Fruit fly (Drosophila melanogaster) whole organism, embryonic: ENCODE measurements around the gene ClC-a.

Experiments used
- B-H2 ChIP-seq: fragments of 200-800 bp; sonication (Bioruptor generic); optimal IDR thresholded peaks from 2 replicates; lab custom pipeline; 2018; ENCODE audit warnings: missing biosample characterization, mild to moderate bottlenecking, missing genetic modification characterization
- BtbVII ChIP-seq: fragments of 200-800 bp; sonication (Bioruptor generic); optimal IDR thresholded peaks from 3 replicates; lab custom pipeline; 2017; ENCODE audit warnings: missing biosample characterization, mild to moderate bottlenecking, missing genetic modification characterization
- CG11696 ChIP-seq: fragments of 200-800 bp; sonication (Bioruptor generic); IDR thresholded peaks from 2 replicates; pipeline ENCODE4 v1.3.6; 2022; ENCODE audit warnings: missing biosample characterization, missing genetic modification characterization
- CG13775 ChIP-seq: fragments of 200-800 bp; sonication (Bioruptor generic); optimal IDR thresholded peaks from 3 replicates; lab custom pipeline; 2017; ENCODE audit warnings: missing biosample characterization, mild to moderate bottlenecking, missing genetic modification characterization
- CG13894 ChIP-seq: fragments of 200-800 bp; sonication (Bioruptor generic); optimal IDR thresholded peaks from 3 replicates; lab custom pipeline; 2018; ENCODE audit warnings: missing biosample characterization, mild to moderate bottlenecking, missing genetic modification characterization, moderate library complexity
- CG17385 ChIP-seq: fragments of 200-800 bp; sonication (Bioruptor generic); optimal IDR thresholded peaks from 3 replicates; lab custom pipeline; 2018; ENCODE audit warnings: missing biosample characterization, mild to moderate bottlenecking, missing genetic modification characterization
- CG31388 ChIP-seq: fragments of 200-800 bp; sonication (Bioruptor generic); optimal IDR thresholded peaks from 2 replicates; lab custom pipeline; 2016; ENCODE audit warnings: missing biosample characterization, missing genetic modification characterization
- CG31441 ChIP-seq: fragments of 200-800 bp; sonication (Bioruptor generic); IDR thresholded peaks from 2 replicates; pipeline ENCODE4 v1.3.6; 2022; ENCODE audit warnings: missing biosample characterization, missing genetic modification characterization
- CG4617 ChIP-seq: fragments of 200-800 bp; sonication (Bioruptor generic); optimal IDR thresholded peaks from 3 replicates; lab custom pipeline; 2016; ENCODE audit warnings: missing biosample characterization, missing genetic modification characterization, borderline replicate concordance
- CG5245 ChIP-seq: fragments of 200-800 bp; sonication (Bioruptor generic); optimal IDR thresholded peaks from 3 replicates; lab custom pipeline; 2016; ENCODE audit warnings: missing biosample characterization, missing genetic modification characterization
- CG6654 ChIP-seq: fragments of 200-800 bp; sonication (Bioruptor generic); optimal IDR thresholded peaks from 2 replicates; lab custom pipeline; 2017; ENCODE audit warnings: missing biosample characterization, mild to moderate bottlenecking, missing genetic modification characterization
- CG7556 ChIP-seq: fragments of 200-800 bp; sonication (Bioruptor generic); optimal IDR thresholded peaks from 2 replicates; lab custom pipeline; 2017; ENCODE audit warnings: missing biosample characterization, mild to moderate bottlenecking, missing genetic modification characterization
- CG8089 ChIP-seq: fragments of 200-800 bp; sonication (Bioruptor generic); optimal IDR thresholded peaks from 3 replicates; lab custom pipeline; 2016; ENCODE audit warnings: missing biosample characterization, missing genetic modification characterization
- CG8924 ChIP-seq: fragments of 200-800 bp; optimal IDR thresholded peaks from 3 replicates; lab custom pipeline; 2019; ENCODE audit warnings: missing biosample characterization, mild to moderate bottlenecking, missing genetic modification characterization, moderate library complexity
- Chrac-16 ChIP-seq: fragments of 200-800 bp; sonication (Bioruptor generic); optimal IDR thresholded peaks from 3 replicates; lab custom pipeline; 2016; ENCODE audit warnings: missing biosample characterization, missing genetic modification characterization
- Dip2 ChIP-seq: fragments of 200-800 bp; sonication (Bioruptor generic); IDR thresholded peaks from 2 replicates; pipeline ENCODE4 v1.3.6; 2022; ENCODE audit warnings: missing biosample characterization, missing genetic modification characterization
- E2f1 ChIP-seq: fragments of 200-800 bp; sonication (Bioruptor generic); IDR thresholded peaks from 2 replicates; pipeline ENCODE4 v1.3.6; 2022; ENCODE audit warnings: missing biosample characterization, missing genetic modification characterization
- Eip74EF ChIP-seq, 2 experiments: fragments of 200-800 bp in 1 of 2; fragments of >200 bp in 1 of 2; sonication (Bioruptor generic) in 1 of 2; optimal IDR thresholded peaks; 2 replicates each; lab custom pipeline; 2017 to 2019; ENCODE audit warnings: missing biosample characterization in 2 of 2, missing genetic modification characterization in 2 of 2, mild to moderate bottlenecking in 1 of 2, moderate library complexity in 1 of 2
- HHEX ChIP-seq: fragments of 200-800 bp; sonication (Bioruptor generic); optimal IDR thresholded peaks from 3 replicates; lab custom pipeline; 2017; ENCODE audit warnings: missing biosample characterization, mild to moderate bottlenecking, missing genetic modification characterization, missing genetic modification reagents
- Hand ChIP-seq: fragments of 200-800 bp; sonication (Bioruptor generic); optimal IDR thresholded peaks from 2 replicates; lab custom pipeline; 2017; ENCODE audit warnings: mild to moderate bottlenecking, missing biosample characterization, missing genetic modification reagents, missing genetic modification characterization
- MBD-R2 ChIP-seq: fragments of 200-800 bp; sonication (Bioruptor generic); IDR thresholded peaks from 2 replicates; pipeline ENCODE4 v1.3.6; 2022; ENCODE audit warnings: missing biosample characterization, missing genetic modification characterization
- MESR4 ChIP-seq: fragments of 200-800 bp; sonication (Bioruptor generic); optimal IDR thresholded peaks from 2 replicates; lab custom pipeline; 2018; ENCODE audit warnings: missing biosample characterization, mild to moderate bottlenecking, missing genetic modification characterization, moderate library complexity
- NC2β ChIP-seq: fragments of 200-800 bp; sonication (Bioruptor generic); optimal IDR thresholded peaks from 2 replicates; lab custom pipeline; 2016; ENCODE audit warnings: missing biosample characterization, missing genetic modification characterization
- Ravus ChIP-seq: fragments of 200-800 bp; sonication (Bioruptor generic); IDR thresholded peaks from 2 replicates; pipeline ENCODE4 v1.3.6; 2022; ENCODE audit warnings: missing biosample characterization, missing genetic modification characterization
- Rfx ChIP-seq: fragments of 200-800 bp; sonication (Bioruptor generic); IDR thresholded peaks from 2 replicates; pipeline ENCODE4 v1.3.6; 2022; ENCODE audit warnings: missing biosample characterization, missing genetic modification characterization
- Six4 ChIP-seq: fragments of 200-800 bp; sonication (Bioruptor generic); optimal IDR thresholded peaks from 2 replicates; lab custom pipeline; 2016; ENCODE audit warnings: missing biosample characterization, missing genetic modification characterization
- chinmo ChIP-seq: fragments of 200-800 bp; sonication (Bioruptor generic); IDR thresholded peaks from 4 replicates; pipeline ENCODE4 v1.3.6; 2022; ENCODE audit warnings: missing biosample characterization, missing genetic modification characterization; ENCODE audit not compliant: partially characterized antibody
- croc ChIP-seq: fragments of 200-800 bp; sonication (Bioruptor generic); conservative IDR thresholded peaks from 3 replicates; pipeline ENCODE4 v1.3.6; 2022; ENCODE audit warnings: missing biosample characterization, missing genetic modification characterization
- dpn ChIP-seq, 2 experiments: fragments of 200-800 bp; sonication (Bioruptor generic); optimal IDR thresholded peaks; 3 replicates each; lab custom pipeline; 2016; ENCODE audit warnings: missing biosample characterization in 2 of 2, missing genetic modification characterization in 2 of 2
- eve ChIP-seq, 2 experiments: fragments of >200 bp; optimal IDR thresholded peaks; 2 replicates each; lab custom pipeline; 2017; ENCODE audit warnings: missing biosample characterization in 2 of 2, missing genetic modification characterization in 2 of 2
- gsb ChIP-seq: fragments of 200-800 bp; sonication (Bioruptor generic); IDR thresholded peaks from 2 replicates; pipeline ENCODE4 v1.3.6; 2022; ENCODE audit warnings: missing biosample characterization, missing genetic modification characterization
- gt ChIP-seq: fragments of 200-800 bp; sonication (Bioruptor generic); IDR thresholded peaks from 2 replicates; pipeline ENCODE4 v1.3.6; 2022; ENCODE audit warnings: missing biosample characterization, missing genetic modification characterization
- hth ChIP-seq: fragments of >200 bp; optimal IDR thresholded peaks from 2 replicates; lab custom pipeline; 2017; ENCODE audit warnings: inconsistent platforms
- lilli ChIP-seq: fragments of 200-800 bp; sonication (Bioruptor generic); optimal IDR thresholded peaks from 3 replicates; lab custom pipeline; 2016; ENCODE audit warnings: missing biosample characterization, missing genetic modification characterization
- maf-S ChIP-seq: fragments of 200-800 bp; sonication (Bioruptor generic); optimal IDR thresholded peaks from 2 replicates; lab custom pipeline; 2016; ENCODE audit warnings: missing biosample characterization, missing genetic modification characterization
- mam ChIP-seq: fragments of 200-800 bp; sonication (Bioruptor generic); optimal IDR thresholded peaks from 3 replicates; lab custom pipeline; 2016; ENCODE audit warnings: missing biosample characterization, missing genetic modification characterization
- mirr ChIP-seq: fragments of 200-800 bp; sonication (Bioruptor generic); optimal IDR thresholded peaks from 3 replicates; lab custom pipeline; 2018; ENCODE audit warnings: missing biosample characterization, mild to moderate bottlenecking, missing genetic modification characterization
- nom ChIP-seq: fragments of 200-800 bp; sonication (Bioruptor generic); optimal IDR thresholded peaks from 2 replicates; lab custom pipeline; 2017; ENCODE audit warnings: missing biosample characterization, missing genetic modification characterization, mild to moderate bottlenecking, moderate library complexity, missing genetic modification reagents
- prd ChIP-seq, 3 experiments: fragments of >200 bp in 2 of 3; fragments of 200-800 bp in 1 of 3; sonication (Bioruptor generic) in 1 of 3; optimal IDR thresholded peaks in 2 of 3; IDR thresholded peaks in 1 of 3; 2 replicates in 2 of 3; 3 replicates in 1 of 3; pipeline versions ENCODE4 v1.3.6 to Lab custom; 2017 to 2022; ENCODE audit warnings: missing biosample characterization in 1 of 3, missing genetic modification characterization in 1 of 3
- repo ChIP-seq: fragments of 200-800 bp; sonication (Bioruptor generic); optimal IDR thresholded peaks from 2 replicates; lab custom pipeline; 2016; ENCODE audit warnings: missing biosample characterization, missing genetic modification characterization
- row ChIP-seq: fragments of 200-800 bp; sonication (Bioruptor generic); IDR thresholded peaks from 3 replicates; pipeline ENCODE4 v1.3.6; 2022; ENCODE audit warnings: missing biosample characterization, missing genetic modification characterization
- schlank ChIP-seq: fragments of 200-800 bp; sonication (Bioruptor generic); optimal IDR thresholded peaks from 2 replicates; lab custom pipeline; 2018; ENCODE audit warnings: missing biosample characterization, mild to moderate bottlenecking, missing genetic modification characterization
- scrt ChIP-seq: fragments of 200-800 bp; sonication (Bioruptor generic); optimal IDR thresholded peaks from 2 replicates; lab custom pipeline; 2018; ENCODE audit warnings: missing biosample characterization, mild to moderate bottlenecking, missing genetic modification characterization, moderate library complexity
- seq ChIP-seq: fragments of 200-800 bp; sonication (Bioruptor generic); IDR thresholded peaks from 2 replicates; pipeline ENCODE4 v1.3.6; 2022; ENCODE audit warnings: missing biosample characterization, missing genetic modification characterization
- sim ChIP-seq: fragments of 200-800 bp; sonication (Bioruptor generic); IDR thresholded peaks from 2 replicates; pipeline ENCODE4 v1.3.6; 2022; ENCODE audit warnings: missing biosample characterization, missing genetic modification characterization
- sisA ChIP-seq: fragments of 200-800 bp; sonication (Bioruptor generic); IDR thresholded peaks from 2 replicates; pipeline ENCODE4 v1.3.6; 2022; ENCODE audit warnings: missing biosample characterization, missing genetic modification characterization
- stc ChIP-seq: fragments of 200-800 bp; sonication (Bioruptor generic); IDR thresholded peaks from 2 replicates; pipeline ENCODE4 v1.3.6; 2022; ENCODE audit warnings: missing biosample characterization, missing genetic modification characterization
- tna ChIP-seq: fragments of 200-800 bp; sonication (Bioruptor generic); IDR thresholded peaks from 2 replicates; pipeline ENCODE4 v1.3.6; 2022; ENCODE audit warnings: missing biosample characterization, missing genetic modification characterization; ENCODE audit not compliant: partially characterized antibody
- zen2 ChIP-seq: fragments of 200-800 bp; sonication (Bioruptor generic); IDR thresholded peaks from 3 replicates; pipeline ENCODE4 v1.3.6; 2022; ENCODE audit warnings: missing biosample characterization, missing genetic modification characterization; ENCODE audit not compliant: partially characterized antibody

ClC-a gene

dm6 chr3R:11760669-11761387, 52.2 kb downstream of the ClC-a start (continued):
- TF ChIP-seq MESR4 (peak; percentile 97), CG13775 (peak; percentile 100), croc (GFP tag; lab: Robert Waterston, UW) (peak; percentile 100), repo (GFP tag; lab: Kevin White, UChicago) (peak; percentile 100), seq (no peak), CG17385 (GFP tag; lab: Kevin White, UChicago) (peak; percentile 100), gsb (GFP tag; lab: Robert Waterston, UW) (no peak), dpn (GFP tag; optimal IDR thresholded peaks at IDR 0.05; lab: Kevin White, UChicago) (peak; percentile 100), nom (GFP tag; lab: Kevin White, UChicago) (peak; percentile 99), CG5245 (GFP tag; lab: Kevin White, UChicago) (peak; percentile 100), maf-S (GFP tag; lab: Kevin White, UChicago) (peak; percentile 100), tna (GFP tag; lab: Robert Waterston, UW) (no peak), B-H2 (peak; percentile 100), BtbVII (GFP tag; lab: Kevin White, UChicago) (peak; percentile 100), Ravus (no peak), CG8089 (GFP tag; lab: Kevin White, UChicago) (peak; percentile 100), CG8924 (peak; percentile 100), lilli (GFP tag; lab: Kevin White, UChicago) (peak; percentile 100), row (GFP tag; lab: Robert Waterston, UW) (no peak), mam (GFP tag; lab: Kevin White, UChicago) (peak; percentile 100), stc (GFP tag; lab: Robert Waterston, UW) (no peak), Six4 (GFP tag; lab: Kevin White, UChicago) (peak; percentile 100), zen2 (GFP tag; lab: Robert Waterston, UW) (no peak), Chrac-16 (GFP tag; lab: Kevin White, UChicago) (peak; percentile 100), HHEX (GFP tag; lab: Kevin White, UChicago) (peak; percentile 100), sim (GFP tag; lab: Robert Waterston, UW) (no peak), mirr (GFP tag; lab: Kevin White, UChicago) (peak; percentile 100), CG7556 (GFP tag; lab: Kevin White, UChicago) (peak; percentile 100), CG11696 (GFP tag; lab: Robert Waterston, UW) (no peak), prd (optimal IDR thresholded peaks at IDR 0.05; lab: Kevin White, UChicago) (no peak), prd (GFP tag; IDR thresholded peaks at IDR 0.05; lab: Robert Waterston, UW) (no peak), E2f1 (GFP tag; lab: Robert Waterston, UW) (no peak), chinmo (GFP tag; lab: Robert Waterston, UW) (no peak), MBD-R2 (no peak), CG4617 (GFP tag; lab: Kevin White, UChicago) (peak; percentile 100), schlank (tag; lab: Kevin White, UChicago) (peak; percentile 100), sisA (GFP tag; lab: Robert Waterston, UW) (no peak), Rfx (GFP tag; lab: Robert Waterston, UW) (no peak), scrt (GFP tag; lab: Kevin White, UChicago) (peak; percentile 99), eve (GFP tag; optimal IDR thresholded peaks at IDR 0.05; lab: Kevin White, UChicago) (peak; percentile 95 to 100), CG13894 (tag; lab: Kevin White, UChicago) (peak; percentile 100), Hand (GFP tag; lab: Kevin White, UChicago) (peak; percentile 100), hth (lab: Kevin White, UChicago) (no peak), Eip74EF (GFP tag; optimal IDR thresholded peaks at IDR 0.05; lab: Kevin White, UChicago) (peak; percentile 47 to 99), Dip2 (GFP tag; lab: Robert Waterston, UW) (no peak), NC2β (GFP tag; lab: Kevin White, UChicago) (peak; percentile 100), CG31441 (no peak), CG31388 (GFP tag; lab: Kevin White, UChicago) (peak; percentile 99), gt (GFP tag; lab: Robert Waterston, UW) (no peak), CG6654 (GFP tag; lab: Kevin White, UChicago) (peak; percentile 96)
